Worm (Caenorhabditis elegans) whole organism, L2 larva: ENCODE data around the gene valv-1.

ENCODE experiments used
- elt-3 ChIP-seq: sonication (generic microtip); optimal IDR thresholded peaks from 2 replicates; lab custom pipeline; 2017; ENCODE audit warnings: missing biosample characterization, missing genetic modification characterization
- fos-1 ChIP-seq: fragments of 150-350 bp; optimal IDR thresholded peaks from 2 replicates; lab custom pipeline; 2014; ENCODE audit warnings: missing biosample characterization, missing genetic modification characterization
- unc-62 ChIP-seq: fragments of 150-350 bp; optimal IDR thresholded peaks from 2 replicates; lab custom pipeline; 2014; ENCODE audit warnings: missing biosample characterization, missing genetic modification reagents, missing genetic modification characterization

ce11 chrIV:7447556-7447955, 2.4 kb upstream of the valv-1 start, which contains the start of gene B0496.2:
- no peak for TF ChIP-seq fos-1 (tag; lab: Kevin White, UChicago)
- TF ChIP-seq unc-62 (GFP tag; lab: Kevin White, UChicago) = no peak
- no peak for TF ChIP-seq elt-3 (tag; lab: Kevin White, UChicago)
